Worm (Caenorhabditis elegans) whole organism, late embryonic: ENCODE measurements around the gene gei-6.
A peak's percentile ranks its signal among the peaks of the same experiment; 100 is the strongest.

Source experiments
- F13H6.1 ChIP-seq: sonication (generic microtip); optimal IDR thresholded peaks from 2 replicates; lab custom pipeline; 2016; ENCODE audit warnings: missing genetic modification characterization, missing compliant biosample characterization
- K02D7.2 ChIP-seq: sonication (generic microtip); optimal IDR thresholded peaks from 2 replicates; lab custom pipeline; 2017; ENCODE audit warnings: mild to moderate bottlenecking, missing genetic modification characterization, missing compliant biosample characterization
- K09A11.1 ChIP-seq: sonication (generic microtip); optimal IDR thresholded peaks from 2 replicates; lab custom pipeline; 2017; ENCODE audit warnings: antibody characterized with exemption, mild to moderate bottlenecking, missing genetic modification characterization, missing compliant biosample characterization; ENCODE audit not compliant: insufficient read depth
- T23F11.4 ChIP-seq: fragments of 200-800 bp; sonication (Bioruptor generic); optimal IDR thresholded peaks from 2 replicates; lab custom pipeline; 2018; ENCODE audit warnings: mild to moderate bottlenecking, missing genetic modification characterization, missing compliant biosample characterization
- Y22D7AL.16 ChIP-seq: sonication (generic microtip); optimal IDR thresholded peaks from 2 replicates; lab custom pipeline; 2016; ENCODE audit warnings: missing genetic modification characterization, missing compliant biosample characterization
- ama-1 ChIP-seq: fragments of 150-350 bp; optimal IDR thresholded peaks from 2 replicates; lab custom pipeline; 2014
- ceh-14 ChIP-seq: sonication (generic microtip); optimal IDR thresholded peaks from 2 replicates; lab custom pipeline; 2016; ENCODE audit warnings: missing genotype, missing genetic modification characterization, missing compliant biosample characterization
- ceh-2 ChIP-seq: sonication (generic microtip); optimal IDR thresholded peaks from 2 replicates; lab custom pipeline; 2016; ENCODE audit warnings: missing genotype, missing genetic modification characterization, missing compliant biosample characterization
- ceh-22 ChIP-seq: sonication (generic microtip); optimal IDR thresholded peaks from 2 replicates; lab custom pipeline; 2017; ENCODE audit warnings: missing biosample characterization, missing genetic modification characterization
- ceh-24 ChIP-seq: sonication (generic microtip); optimal IDR thresholded peaks from 2 replicates; lab custom pipeline; 2016; ENCODE audit warnings: mild to moderate bottlenecking, missing genetic modification characterization, missing compliant biosample characterization
- ceh-45 ChIP-seq: fragments of 200-800 bp; sonication (Bioruptor generic); IDR thresholded peaks from 2 replicates; pipeline ENCODE4 v1.3.6; 2022; ENCODE audit warnings: missing genetic modification reagents, missing genetic modification characterization, missing compliant biosample characterization
- ceh-9 ChIP-seq: sonication (generic microtip); optimal IDR thresholded peaks from 2 replicates; lab custom pipeline; 2016; ENCODE audit warnings: mild to moderate bottlenecking, missing genetic modification characterization, inconsistent platforms, missing compliant biosample characterization
- eyg-1 ChIP-seq: sonication (generic microtip); optimal IDR thresholded peaks from 2 replicates; lab custom pipeline; 2016; ENCODE audit warnings: missing genotype, missing genetic modification characterization, missing compliant biosample characterization
- fax-1 ChIP-seq: sonication (generic microtip); optimal IDR thresholded peaks from 2 replicates; lab custom pipeline; 2016; ENCODE audit warnings: missing genotype, missing genetic modification characterization, missing compliant biosample characterization
- fkh-6 ChIP-seq: sonication (generic microtip); optimal IDR thresholded peaks from 2 replicates; lab custom pipeline; 2016; ENCODE audit warnings: missing genetic modification characterization, missing compliant biosample characterization
- gmeb-2 ChIP-seq: sonication (generic microtip); optimal IDR thresholded peaks from 2 replicates; lab custom pipeline; 2016; ENCODE audit warnings: missing genetic modification characterization, inconsistent platforms, missing compliant biosample characterization
- hlh-13 ChIP-seq: fragments of 200-800 bp; sonication (Bioruptor generic); optimal IDR thresholded peaks from 2 replicates; lab custom pipeline; 2018; ENCODE audit warnings: mild to moderate bottlenecking, missing genetic modification characterization, missing compliant biosample characterization
- hlh-8 ChIP-seq: sonication (generic microtip); optimal IDR thresholded peaks from 2 replicates; lab custom pipeline; 2016; ENCODE audit warnings: missing genotype, missing genetic modification characterization, missing compliant biosample characterization
- lin-11 ChIP-seq: fragments of 200-800 bp; sonication (Bioruptor generic); optimal IDR thresholded peaks from 2 replicates; lab custom pipeline; 2018; ENCODE audit warnings: mild to moderate bottlenecking, missing genetic modification characterization, missing compliant biosample characterization
- madf-2 ChIP-seq: sonication (generic microtip); optimal IDR thresholded peaks from 2 replicates; lab custom pipeline; 2017; ENCODE audit warnings: missing genetic modification characterization, missing compliant biosample characterization
- mec-3 ChIP-seq: sonication (generic microtip); optimal IDR thresholded peaks from 2 replicates; lab custom pipeline; 2016; ENCODE audit warnings: borderline replicate concordance, missing genetic modification characterization, missing compliant biosample characterization
- nfya-1 ChIP-seq: sonication (generic microtip); optimal IDR thresholded peaks from 2 replicates; lab custom pipeline; 2017; ENCODE audit warnings: missing genetic modification characterization, mild to moderate bottlenecking, missing compliant biosample characterization, antibody characterized with exemption, moderate library complexity
- nhr-11 ChIP-seq: fragments of 150-350 bp; optimal IDR thresholded peaks from 2 replicates; lab custom pipeline; 2014; ENCODE audit warnings: missing biosample characterization, missing genetic modification characterization
- npax-4 ChIP-seq: sonication (generic microtip); optimal IDR thresholded peaks from 2 replicates; lab custom pipeline; 2016; ENCODE audit warnings: missing genetic modification characterization, missing compliant biosample characterization
- pat-9 ChIP-seq: fragments of 200-800 bp; sonication (Bioruptor generic); optimal IDR thresholded peaks from 2 replicates; lab custom pipeline; 2018; ENCODE audit warnings: mild to moderate bottlenecking, missing genetic modification characterization, moderate library complexity, missing compliant biosample characterization
- pha-2 ChIP-seq: sonication (generic microtip); optimal IDR thresholded peaks from 2 replicates; lab custom pipeline; 2017; ENCODE audit warnings: mild to moderate bottlenecking, missing genetic modification characterization, missing compliant biosample characterization
- pha-4 ChIP-seq: fragments of 150-350 bp; optimal IDR thresholded peaks from 2 replicates; lab custom pipeline; 2018; ENCODE audit warnings: missing biosample characterization, missing genetic modification reagents, missing genetic modification characterization
- ref-2 ChIP-seq: sonication (generic microtip); optimal IDR thresholded peaks from 2 replicates; lab custom pipeline; 2016; ENCODE audit warnings: missing genetic modification characterization, missing compliant biosample characterization
- sdc-2 ChIP-seq: sonication (generic microtip); optimal IDR thresholded peaks from 2 replicates; lab custom pipeline; 2016; ENCODE audit warnings: missing genotype, missing genetic modification characterization, missing compliant biosample characterization
- sox-2 ChIP-seq: fragments of 200-800 bp; sonication (Bioruptor generic); IDR thresholded peaks from 2 replicates; pipeline ENCODE4 v1.3.6; 2022; ENCODE audit warnings: missing genetic modification reagents, missing genetic modification characterization, missing compliant biosample characterization
- tbx-2 ChIP-seq: sonication (generic microtip); optimal IDR thresholded peaks from 2 replicates; lab custom pipeline; 2016; ENCODE audit warnings: missing genetic modification characterization, missing compliant biosample characterization
- tbx-7 ChIP-seq: sonication (generic microtip); optimal IDR thresholded peaks from 2 replicates; lab custom pipeline; 2016; ENCODE audit warnings: missing genotype, missing genetic modification characterization, missing compliant biosample characterization
- unc-3 ChIP-seq, 2 experiments: fragments of 200-800 bp in 1 of 2; sonication (Bioruptor generic) in 1 of 2; sonication (generic microtip) in 1 of 2; conservative IDR thresholded peaks in 1 of 2; optimal IDR thresholded peaks in 1 of 2; 2 replicates each; pipeline versions ENCODE4 v1.3.6 to Lab custom; 2016 to 2022; ENCODE audit warnings: missing compliant biosample characterization in 2 of 2, missing genetic modification characterization in 2 of 2, missing genetic modification reagents in 1 of 2
- unc-42 ChIP-seq: sonication (generic microtip); optimal IDR thresholded peaks from 2 replicates; lab custom pipeline; 2016; ENCODE audit warnings: missing genotype, missing genetic modification characterization, missing compliant biosample characterization
- unc-55 ChIP-seq: sonication (generic microtip); optimal IDR thresholded peaks from 2 replicates; lab custom pipeline; 2017; ENCODE audit warnings: missing biosample characterization, missing genetic modification reagents, missing genetic modification characterization
- unc-86 ChIP-seq: sonication (generic microtip); optimal IDR thresholded peaks from 2 replicates; lab custom pipeline; 2016; ENCODE audit warnings: missing genetic modification characterization, missing compliant biosample characterization

The gei-6 gene

DNA sequence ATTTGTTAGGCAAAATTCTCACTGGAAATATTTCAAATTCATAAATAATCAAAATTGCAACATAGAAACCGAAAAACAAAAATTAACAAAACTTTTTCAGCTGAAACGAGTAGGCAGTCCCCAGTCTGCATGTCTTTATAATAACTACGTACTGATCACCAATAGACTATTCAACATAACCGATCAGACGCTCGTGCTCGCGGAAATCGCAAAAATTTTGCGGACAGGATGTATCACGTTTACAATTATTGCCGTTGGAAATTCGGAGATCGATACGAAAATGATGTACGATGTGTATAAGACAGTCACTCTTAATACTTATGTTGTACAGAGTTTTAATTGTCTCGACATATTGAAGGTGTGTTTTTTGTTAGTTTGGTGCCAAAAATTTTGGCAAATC, 29.3 kb downstream of the gei-6 start:
- TF ChIP-seq unc-55 (no peak), mec-3 (tag; lab: Kevin White, UChicago) (no peak), ceh-24 (no peak), fkh-6 (no peak), pha-4 (tag; lab: Kevin White, UChicago) (no peak), nfya-1 (tag; lab: Kevin White, UChicago) (no peak), sox-2 (GFP tag; lab: Robert Waterston, UW) (no peak), pha-2 (tag; lab: Kevin White, UChicago) (no peak), ceh-2 (tag; lab: Kevin White, UChicago) (no peak), ceh-22 (tag; lab: Kevin White, UChicago) (no peak), hlh-13 (GFP tag; lab: Kevin White, UChicago) (no peak), K02D7.2 (tag; lab: Kevin White, UChicago) (no peak)

DNA sequence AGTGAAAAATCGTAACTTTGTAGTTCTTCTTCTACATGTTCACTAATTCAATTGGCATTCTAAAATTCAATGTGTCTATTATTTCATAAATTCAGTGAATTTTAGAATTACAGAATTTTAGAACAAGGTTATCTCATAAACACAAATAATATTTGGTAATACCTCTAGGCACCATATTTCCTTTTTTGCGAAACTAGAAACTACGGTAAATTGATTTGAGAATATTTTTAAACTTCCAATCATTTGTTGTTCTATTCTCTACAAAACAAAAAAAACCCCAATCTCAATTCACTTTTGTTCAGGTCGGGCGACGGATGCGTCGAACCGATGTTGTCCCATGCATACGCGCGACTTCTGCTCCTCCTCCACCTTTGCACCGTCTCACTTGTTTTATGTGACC, 30.7 kb downstream of the gei-6 start, which contains the start of gene F09G2.1:
F09G2.1 (plus strand) TSS at position 301 of the 400 bp plus-strand sequence.
- TF ChIP-seq F13H6.1 (no peak), unc-86 (tag; lab: Kevin White, UChicago) (no peak), ceh-22 (tag; lab: Kevin White, UChicago) (no peak), Y22D7AL.16 (no peak), K09A11.1 (tag; lab: Kevin White, UChicago) (no peak), eyg-1 (tag; lab: Kevin White, UChicago) (no peak), ref-2 (no peak), mec-3 (tag; lab: Kevin White, UChicago) (no peak), unc-42 (tag; lab: Kevin White, UChicago) (no peak), hlh-8 (tag; lab: Kevin White, UChicago) (no peak)
- TF ChIP-seq, all 69 proteins: peak for 0

DNA sequence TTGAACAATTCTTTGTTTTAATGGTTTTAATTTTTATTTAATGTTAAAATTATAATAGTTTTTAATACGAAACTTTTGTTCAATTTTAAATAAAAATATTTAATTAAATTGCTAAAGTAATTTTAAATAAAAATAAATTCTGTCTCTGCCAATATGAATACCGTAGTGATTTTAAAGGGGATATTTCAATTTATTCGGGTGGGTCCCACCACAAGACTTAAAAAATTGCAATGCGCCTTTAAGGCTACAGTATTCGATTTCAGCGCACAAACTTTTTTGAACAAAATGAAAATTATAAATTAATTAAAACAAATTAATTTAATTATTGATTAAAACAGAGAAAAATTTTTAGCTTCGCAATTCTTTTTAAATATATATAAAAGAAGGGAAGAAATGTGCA, 31.6 kb downstream of the gei-6 start:
- TF ChIP-seq eyg-1 (tag; lab: Kevin White, UChicago) = no peak
- TF ChIP-seq ceh-45 (GFP tag; lab: Robert Waterston, UW) = no peak
- no peak for TF ChIP-seq hlh-8 (tag; lab: Kevin White, UChicago)
- no peak for TF ChIP-seq madf-2 (tag; lab: Kevin White, UChicago)
- no peak for TF ChIP-seq mec-3 (tag; lab: Kevin White, UChicago)
- TF ChIP-seq fax-1 (tag; lab: Kevin White, UChicago) = no peak
- TF ChIP-seq unc-86 (tag; lab: Kevin White, UChicago) = no peak
- TF ChIP-seq F13H6.1 = no peak

DNA sequence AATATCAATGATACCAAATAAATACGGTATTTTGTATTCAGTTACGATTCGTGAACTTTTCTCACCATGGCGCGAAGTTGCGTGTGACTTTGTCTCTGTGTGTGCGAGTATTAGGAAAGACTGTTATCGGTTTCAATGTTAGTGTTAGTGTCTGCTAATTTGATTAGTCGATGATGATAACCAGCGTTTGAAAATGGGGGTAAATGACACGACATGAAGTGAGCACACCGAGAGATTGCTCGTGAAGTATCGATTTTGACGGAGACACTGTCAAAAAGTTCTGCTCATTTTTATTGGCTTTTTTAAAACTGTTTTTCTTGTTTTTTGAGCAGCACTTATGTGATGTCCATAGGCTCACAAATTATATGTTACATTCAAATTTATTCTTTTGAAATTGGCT, 32.2 kb downstream of the gei-6 start:
- TF ChIP-seq pat-9 (tag; lab: Kevin White, UChicago) = no peak
- peak; percentile 40 for TF ChIP-seq ama-1 (lab: Kevin White, UChicago)

DNA sequence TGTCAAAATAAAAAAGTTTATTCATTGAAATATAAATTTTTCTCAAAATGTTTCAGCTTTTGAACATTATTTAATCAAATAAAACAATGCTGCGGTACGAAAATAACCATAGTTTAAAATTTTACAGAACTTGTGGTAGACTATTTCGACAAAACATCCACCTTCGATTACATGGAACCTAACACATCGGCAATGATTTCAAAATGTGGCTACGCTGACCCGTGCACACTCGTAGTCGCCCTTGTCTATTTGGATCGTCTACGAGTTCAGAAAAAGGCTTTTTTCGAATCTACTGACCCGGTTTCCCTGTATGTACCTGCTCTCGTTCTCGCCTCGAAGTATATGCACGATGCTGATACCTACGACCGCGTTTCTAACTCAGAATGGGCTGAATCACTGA, 33.6 kb downstream of the gei-6 start:
- no peak for TF ChIP-seq T23F11.4 (GFP tag; lab: Kevin White, UChicago)
- TF ChIP-seq lin-11 (tag; lab: Kevin White, UChicago) = no peak
- TF ChIP-seq tbx-7 (tag; lab: Kevin White, UChicago) = no peak
- no peak for TF ChIP-seq ceh-14 (tag; lab: Kevin White, UChicago)
- no peak for TF ChIP-seq unc-3 (GFP tag; conservative IDR thresholded peaks at IDR 0.05; lab: Robert Waterston, UW)
- no peak for TF ChIP-seq unc-3 (tag; optimal IDR thresholded peaks at IDR 0.05; lab: Kevin White, UChicago)
- no peak for TF ChIP-seq pha-2 (tag; lab: Kevin White, UChicago)
- no peak for TF ChIP-seq nfya-1 (tag; lab: Kevin White, UChicago)
- TF ChIP-seq unc-86 (tag; lab: Kevin White, UChicago) = no peak
- no peak for TF ChIP-seq sdc-2 (tag; lab: Kevin White, UChicago)
- no peak for TF ChIP-seq Y22D7AL.16
- TF ChIP-seq tbx-2 (tag; lab: Kevin White, UChicago) = no peak
- no peak for TF ChIP-seq ceh-9 (tag; lab: Kevin White, UChicago)
- no peak for TF ChIP-seq madf-2 (tag; lab: Kevin White, UChicago)
- no peak for TF ChIP-seq sox-2 (GFP tag; lab: Robert Waterston, UW)
- TF ChIP-seq npax-4 (tag; lab: Kevin White, UChicago) = no peak
- no peak for TF ChIP-seq ceh-22 (tag; lab: Kevin White, UChicago)
- no peak for TF ChIP-seq fax-1 (tag; lab: Kevin White, UChicago)
- no peak for TF ChIP-seq K02D7.2 (tag; lab: Kevin White, UChicago)
- TF ChIP-seq nhr-11 (tag; lab: Kevin White, UChicago) = no peak
- no peak for TF ChIP-seq gmeb-2
